Fruit fly (Drosophila melanogaster): ENCODE results near the gene CG43610.

CG43610 gene

DNA sequence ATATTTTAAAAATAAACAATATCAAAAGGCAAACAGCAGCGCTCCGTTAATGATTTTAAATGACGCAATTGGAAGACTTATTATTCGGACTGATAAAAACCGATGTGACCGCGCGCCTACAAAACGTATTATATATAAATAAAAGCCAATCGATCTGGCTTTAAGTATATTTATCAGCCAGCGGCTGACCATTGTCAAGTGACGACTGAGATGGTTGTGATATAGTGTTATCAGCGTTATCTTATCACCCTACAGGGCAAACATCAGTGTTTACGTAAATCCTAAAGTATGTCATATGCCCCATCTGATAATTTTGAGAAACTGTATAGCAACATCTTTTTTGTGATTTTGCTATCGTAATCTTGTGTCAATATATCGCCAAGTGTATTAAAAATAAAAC is 9.6 kb upstream of the CG43610 start:
- TF ChIP-seq pan (optimal IDR thresholded peaks at IDR 0.05) = no peak

DNA sequence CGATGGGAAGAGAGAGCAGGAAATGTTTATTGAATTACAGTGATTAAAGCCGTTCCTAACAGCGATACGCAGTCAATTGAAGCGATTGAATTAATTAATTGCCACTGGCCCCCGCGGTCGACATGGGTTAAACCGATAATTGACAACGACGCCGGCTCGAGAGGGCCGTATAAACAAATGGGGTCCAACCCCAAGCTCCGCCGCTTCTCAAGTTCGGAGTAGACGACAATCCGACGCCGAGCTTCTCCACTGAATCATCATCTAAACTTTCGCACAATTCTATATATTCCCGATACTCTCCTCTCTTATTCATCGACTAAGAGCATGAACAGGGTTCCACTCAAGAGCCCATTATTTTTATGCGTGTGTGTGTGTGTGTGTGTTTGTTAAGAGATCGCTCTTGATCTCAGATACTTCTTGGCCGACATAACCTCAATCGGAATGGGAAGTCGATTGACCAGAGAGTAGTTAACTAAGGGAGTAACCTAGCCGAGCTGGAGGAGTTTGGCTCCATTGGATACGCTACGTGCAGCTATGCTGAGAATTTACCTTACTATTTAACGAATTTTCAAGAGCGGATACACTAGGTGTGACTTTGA is 7.1 kb upstream of the CG43610 start:
- TF ChIP-seq pan (optimal IDR thresholded peaks at IDR 0.05) (no peak), psq (optimal IDR thresholded peaks at IDR 0.05) (no peak), EcR (GFP tag; optimal IDR thresholded peaks at IDR 0.05) (no peak), Dll (optimal IDR thresholded peaks at IDR 0.05) (no peak), usp (GFP tag; optimal IDR thresholded peaks at IDR 0.05) (no peak), CG8478 (optimal IDR thresholded peaks at IDR 0.05) (no peak)

- TF ChIP-seq Dll (optimal IDR thresholded peaks at IDR 0.05) = no peak
- no peak for TF ChIP-seq pan (optimal IDR thresholded peaks at IDR 0.05)
Measured at dm6 chr2L:6793763-6794417, 5.1 kb upstream of the CG43610 start.

DNA sequence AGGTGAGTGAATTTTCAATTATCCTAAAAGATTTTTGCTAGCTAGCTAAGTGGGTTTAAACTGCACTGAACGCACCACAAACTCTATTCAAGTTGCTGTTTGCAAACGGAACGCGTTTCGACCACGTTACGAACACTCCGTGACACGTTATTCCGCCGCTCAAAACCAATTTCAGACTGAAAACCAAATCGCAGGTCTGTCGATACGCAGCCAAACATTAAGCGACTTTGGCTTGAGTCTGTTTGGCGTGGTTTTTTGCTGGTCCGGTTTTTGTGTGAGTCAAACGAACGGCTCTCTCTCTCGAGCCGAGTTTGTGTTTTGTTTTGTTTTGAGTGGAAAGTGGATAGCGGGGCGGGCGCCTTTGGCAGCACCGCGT is 4.6 kb upstream of the CG43610 start:
- no peak for TF ChIP-seq EcR (GFP tag; optimal IDR thresholded peaks at IDR 0.05)
- TF ChIP-seq psq (optimal IDR thresholded peaks at IDR 0.05) = no peak
- no peak for TF ChIP-seq CG8478 (optimal IDR thresholded peaks at IDR 0.05)
- no peak for TF ChIP-seq usp (GFP tag; optimal IDR thresholded peaks at IDR 0.05)
- no peak for TF ChIP-seq pan (optimal IDR thresholded peaks at IDR 0.05)
- TF ChIP-seq Dll (optimal IDR thresholded peaks at IDR 0.05) = no peak

- TF ChIP-seq EcR (GFP tag; optimal IDR thresholded peaks at IDR 0.05) (no peak), psq (optimal IDR thresholded peaks at IDR 0.05) (no peak), usp (GFP tag; optimal IDR thresholded peaks at IDR 0.05) (no peak), Dll (optimal IDR thresholded peaks at IDR 0.05) (no peak), pan (optimal IDR thresholded peaks at IDR 0.05) (no peak), CG8478 (optimal IDR thresholded peaks at IDR 0.05) (no peak)
Measured at dm6 chr2L:6794956-6795522, 4.0 kb upstream of the CG43610 start.

DNA sequence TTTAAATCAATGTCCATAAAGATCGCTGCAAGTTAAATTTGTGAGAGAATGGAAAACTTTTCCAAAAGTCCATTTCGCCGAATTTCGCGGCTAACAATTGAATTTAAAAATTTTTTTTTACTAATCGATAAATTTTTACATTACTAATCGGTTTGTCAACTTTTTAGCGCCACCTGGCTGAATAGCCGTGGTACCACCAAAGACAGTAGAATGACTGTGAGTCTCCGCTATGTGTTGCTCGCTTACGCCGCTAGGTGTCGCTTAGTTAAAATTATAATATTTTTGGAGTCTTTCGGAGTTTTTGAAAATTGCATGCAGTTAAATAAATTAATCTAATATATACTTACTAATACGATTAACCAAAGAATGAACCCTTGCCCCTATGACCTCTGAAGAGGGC is 1.6 kb upstream of the CG43610 start:
- TF ChIP-seq CG8478 (optimal IDR thresholded peaks at IDR 0.05) (no peak), Dll (optimal IDR thresholded peaks at IDR 0.05) (no peak), EcR (GFP tag; optimal IDR thresholded peaks at IDR 0.05) (no peak), usp (GFP tag; optimal IDR thresholded peaks at IDR 0.05) (no peak), psq (optimal IDR thresholded peaks at IDR 0.05) (no peak), pan (optimal IDR thresholded peaks at IDR 0.05) (no peak)

DNA sequence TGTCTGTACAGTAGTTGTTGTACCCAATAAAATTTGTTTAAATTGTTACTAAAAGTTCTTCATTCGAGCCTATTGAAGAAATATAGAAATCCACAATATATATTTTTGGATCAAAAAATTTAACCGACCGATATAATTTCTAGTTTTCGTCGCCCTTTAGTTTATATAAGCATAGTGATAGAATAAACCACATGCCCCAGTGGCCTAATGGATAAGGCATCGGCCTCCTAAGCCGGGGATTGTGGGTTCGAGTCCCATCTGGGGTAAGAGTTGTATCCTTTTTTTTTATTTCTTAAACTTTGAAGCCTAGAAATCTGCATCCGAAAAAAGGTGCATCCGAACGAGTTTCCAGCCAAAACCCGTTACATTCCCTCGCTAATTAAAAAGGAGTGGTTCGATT is 555 bp downstream of the CG43610 start:
- TF ChIP-seq Dll (optimal IDR thresholded peaks at IDR 0.05) (no peak), EcR (GFP tag; optimal IDR thresholded peaks at IDR 0.05) (no peak), CG8478 (optimal IDR thresholded peaks at IDR 0.05) (no peak), psq (optimal IDR thresholded peaks at IDR 0.05) (no peak), pan (optimal IDR thresholded peaks at IDR 0.05) (no peak), usp (GFP tag; optimal IDR thresholded peaks at IDR 0.05) (no peak)

DNA sequence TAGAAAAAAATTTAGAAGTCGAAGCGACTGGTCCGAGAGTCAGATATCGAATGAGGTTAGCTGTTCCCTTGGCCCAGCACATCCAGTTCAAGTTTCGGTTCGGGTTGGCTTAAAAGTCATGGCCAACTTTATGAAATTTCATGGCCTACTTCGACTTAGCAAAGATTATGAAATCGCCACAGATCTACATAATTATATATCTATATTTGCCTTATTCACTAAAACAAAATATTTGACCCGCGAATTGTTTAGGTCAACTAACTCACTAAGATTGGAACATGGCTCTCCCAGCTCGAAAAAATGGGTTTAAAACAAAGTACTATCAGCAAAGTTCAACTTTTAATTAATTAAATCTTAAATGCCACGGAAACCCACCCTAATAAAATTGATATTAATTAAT is 1.8 kb downstream of the CG43610 start, which contains the start of gene CG17376:
Gene CG17376 (minus strand): TSS at position 101 of the 400 bp plus-strand sequence.
- TF ChIP-seq pan (optimal IDR thresholded peaks at IDR 0.05) (no peak), EcR (GFP tag; optimal IDR thresholded peaks at IDR 0.05) (no peak), psq (optimal IDR thresholded peaks at IDR 0.05) (no peak), Dll (optimal IDR thresholded peaks at IDR 0.05) (no peak), usp (GFP tag; optimal IDR thresholded peaks at IDR 0.05) (no peak), CG8478 (optimal IDR thresholded peaks at IDR 0.05) (no peak)

DNA sequence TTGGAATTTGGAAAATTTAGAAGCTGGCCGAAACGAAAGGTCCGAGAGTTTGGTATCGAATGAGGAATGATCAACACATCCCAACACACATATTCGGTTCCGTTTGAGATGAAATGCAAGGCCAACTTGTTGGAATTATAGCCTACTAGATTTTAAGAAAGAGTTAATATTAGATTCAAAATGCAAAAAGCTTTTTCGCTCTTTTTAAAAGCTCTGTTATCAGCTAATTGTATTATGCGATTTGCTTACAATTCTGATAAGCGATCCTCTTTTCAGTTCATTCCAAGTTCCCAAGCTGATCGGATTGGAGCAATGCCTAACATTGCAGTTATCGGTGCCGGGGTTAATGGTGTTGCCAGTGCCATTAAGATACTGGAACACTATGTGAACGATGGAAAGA is 3.7 kb downstream of the CG43610 start, which contains the start of the genes CG17377 and Daao2:
Gene CG17377 (minus strand): TSS at position 101 of the 400 bp plus-strand sequence.
Gene Daao2 (plus strand): TSS at position 272 of the 400 bp plus-strand sequence.
- no peak for TF ChIP-seq CG8478 (optimal IDR thresholded peaks at IDR 0.05)
- TF ChIP-seq EcR (GFP tag; optimal IDR thresholded peaks at IDR 0.05) = no peak
- TF ChIP-seq Dll (optimal IDR thresholded peaks at IDR 0.05) = no peak

DNA sequence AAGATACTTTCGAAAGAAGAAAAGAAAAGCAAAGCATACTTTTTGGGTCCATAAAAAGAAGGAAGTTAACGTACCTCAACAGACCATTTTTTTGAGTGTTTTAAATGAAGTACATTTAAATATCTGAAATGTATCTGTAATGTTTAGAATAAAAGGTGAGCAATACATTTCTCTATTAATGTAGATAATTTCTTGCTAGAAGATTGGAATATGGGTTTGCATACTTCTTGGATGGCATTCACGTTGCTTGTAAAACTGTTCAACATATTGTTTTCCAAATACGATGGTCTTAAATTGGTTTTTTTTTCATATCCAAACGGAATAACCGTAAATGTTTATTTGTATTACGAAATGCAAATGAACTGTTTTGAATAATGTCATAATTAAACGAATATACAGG is 6.8 kb downstream of the CG43610 start, which contains the start of gene CG17375:
Gene CG17375 (minus strand): TSS at position 10 of the 400 bp plus-strand sequence.
- TF ChIP-seq psq (optimal IDR thresholded peaks at IDR 0.05) (no peak), CG8478 (optimal IDR thresholded peaks at IDR 0.05) (no peak), EcR (GFP tag; optimal IDR thresholded peaks at IDR 0.05) (no peak), pan (optimal IDR thresholded peaks at IDR 0.05) (no peak), usp (GFP tag; optimal IDR thresholded peaks at IDR 0.05) (no peak), Dll (optimal IDR thresholded peaks at IDR 0.05) (no peak)

dm6 chr2L:6817493-6817892 is 18.5 kb downstream of the CG43610 start:
- no peak for TF ChIP-seq psq (optimal IDR thresholded peaks at IDR 0.05)
- TF ChIP-seq EcR (GFP tag; optimal IDR thresholded peaks at IDR 0.05) = no peak
- no peak for TF ChIP-seq CG8478 (optimal IDR thresholded peaks at IDR 0.05)
- no peak for TF ChIP-seq Dll (optimal IDR thresholded peaks at IDR 0.05)
- TF ChIP-seq pan (optimal IDR thresholded peaks at IDR 0.05) = no peak

DNA sequence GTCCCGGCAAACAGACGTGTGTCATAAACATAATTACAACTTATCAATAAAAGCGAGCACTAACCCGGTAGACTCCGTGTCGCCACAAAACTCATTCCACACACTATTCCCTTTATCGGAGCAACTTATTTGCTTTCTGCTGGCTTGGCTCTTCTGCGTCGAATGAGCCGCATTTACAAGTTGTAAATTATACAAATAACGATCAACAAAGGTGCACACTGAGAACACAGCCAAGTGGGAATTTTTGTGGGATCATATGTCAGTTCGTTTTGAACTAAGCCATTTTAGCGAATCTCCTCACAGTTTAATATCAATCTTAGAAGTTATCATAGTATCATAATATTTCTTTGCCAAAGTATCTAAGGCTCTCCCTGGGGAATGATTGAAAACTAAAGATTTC is 19.4 kb downstream of the CG43610 start:
- no peak for TF ChIP-seq CG8478 (optimal IDR thresholded peaks at IDR 0.05)
- no peak for TF ChIP-seq psq (optimal IDR thresholded peaks at IDR 0.05)
- TF ChIP-seq pan (optimal IDR thresholded peaks at IDR 0.05) = no peak
- TF ChIP-seq Dll (optimal IDR thresholded peaks at IDR 0.05) = no peak
- TF ChIP-seq EcR (GFP tag; optimal IDR thresholded peaks at IDR 0.05) = no peak
- no peak for TF ChIP-seq usp (GFP tag; optimal IDR thresholded peaks at IDR 0.05)
